Worm (Caenorhabditis elegans) whole organism, L4 larva: ENCODE data around the gene F16B12.4.
"Not testable (repeated sequence)": the region's sequence is repeated elsewhere in the genome, so short reads cannot be mapped to it uniquely, and the experiment has no call there.

ENCODE experiments used
- F44E2.7 ChIP-seq: fragments of 200-800 bp; sonication (Bioruptor generic); IDR thresholded peaks from 2 replicates; pipeline ENCODE4 v2.1.2; 2022; ENCODE audit warnings: missing genetic modification characterization, missing compliant biosample characterization
- F49E8.2 ChIP-seq: sonication (generic microtip); optimal IDR thresholded peaks from 2 replicates; lab custom pipeline; 2016; ENCODE audit warnings: missing compliant biosample characterization, mild to moderate bottlenecking, missing genetic modification characterization, borderline replicate concordance
- T26A8.4 ChIP-seq: fragments of 200-800 bp; sonication (Bioruptor generic); IDR thresholded peaks from 2 replicates; pipeline ENCODE4 v1.3.6; 2022; ENCODE audit warnings: missing genetic modification characterization, missing compliant biosample characterization
- Y105C5A.15 ChIP-seq: fragments of 200-800 bp; sonication (Bioruptor generic); IDR thresholded peaks from 2 replicates; pipeline ENCODE4 v1.3.6; 2022; ENCODE audit warnings: missing genetic modification characterization, missing compliant biosample characterization
- Y48G9A.11 ChIP-seq: fragments of 200-800 bp; sonication (Bioruptor generic); IDR thresholded peaks from 2 replicates; pipeline ENCODE4 v1.3.6; 2022; ENCODE audit warnings: missing genetic modification reagents, missing genetic modification characterization, missing compliant biosample characterization
- Y5F2A.4 ChIP-seq: fragments of 200-800 bp; sonication (Bioruptor generic); optimal IDR thresholded peaks from 2 replicates; lab custom pipeline; 2018; ENCODE audit warnings: mild to moderate bottlenecking, missing genetic modification characterization, missing compliant biosample characterization
- aha-1 ChIP-seq: fragments of 150-350 bp; peaks from one replicate; lab custom pipeline; 2014; ENCODE audit warnings: missing biosample characterization, missing genetic modification characterization
- aly-2 ChIP-seq: sonication (generic microtip); optimal IDR thresholded peaks from 2 replicates; lab custom pipeline; 2018; ENCODE audit warnings: missing biosample characterization, missing genetic modification characterization
- arid-1 ChIP-seq: fragments of 200-800 bp; sonication (Bioruptor generic); conservative IDR thresholded peaks from 2 replicates; pipeline ENCODE4 v1.3.6; 2022; ENCODE audit warnings: missing genetic modification reagents, missing genetic modification characterization, missing compliant biosample characterization
- ceh-62 ChIP-seq: sonication (generic microtip); optimal IDR thresholded peaks from 2 replicates; lab custom pipeline; 2017; ENCODE audit warnings: missing biosample characterization, missing genetic modification characterization
- ces-1 ChIP-seq: fragments of 150-350 bp; sonication (generic microtip); optimal IDR thresholded peaks from 4 replicates; lab custom pipeline; 2014; ENCODE audit warnings: missing biosample characterization, missing genetic modification reagents, missing genetic modification characterization
- cey-2 ChIP-seq: sonication (generic microtip); optimal IDR thresholded peaks from 3 replicates; lab custom pipeline; 2017; ENCODE audit warnings: missing genetic modification characterization, mild to moderate bottlenecking, missing compliant biosample characterization, antibody characterized with exemption, borderline replicate concordance; ENCODE audit not compliant: insufficient read depth
- daf-16 ChIP-seq, 3 experiments: sonication (generic microtip); optimal IDR thresholded peaks; 2 replicates each; lab custom pipeline; 2016 to 2017; ENCODE audit warnings: missing genetic modification characterization in 3 of 3, missing genetic modification reagents in 3 of 3, mild to moderate bottlenecking in 2 of 3, missing compliant biosample characterization in 2 of 3, missing biosample characterization in 1 of 3, moderate library complexity in 1 of 3
- daf-19 ChIP-seq: fragments of 200-800 bp; sonication (Bioruptor generic); conservative IDR thresholded peaks from 2 replicates; pipeline ENCODE4 v1.3.6; 2022; ENCODE audit warnings: missing genetic modification characterization, missing compliant biosample characterization
- dmd-6 ChIP-seq: fragments of 200-800 bp; sonication (Bioruptor generic); IDR thresholded peaks from 2 replicates; pipeline ENCODE4 v1.3.6; 2022; ENCODE audit warnings: missing genetic modification reagents, missing genetic modification characterization, missing compliant biosample characterization
- dmd-8 ChIP-seq: fragments of 200-800 bp; sonication (Bioruptor generic); IDR thresholded peaks from 2 replicates; pipeline ENCODE4 v1.3.6; 2022; ENCODE audit warnings: missing genetic modification characterization, missing compliant biosample characterization
- duxl-1 ChIP-seq: sonication (generic microtip); optimal IDR thresholded peaks from 2 replicates; lab custom pipeline; 2016; ENCODE audit warnings: mild to moderate bottlenecking, missing genetic modification characterization, moderate library complexity, missing compliant biosample characterization; ENCODE audit not compliant: poor library complexity
- dve-1 ChIP-seq: sonication (generic microtip); optimal IDR thresholded peaks from 2 replicates; lab custom pipeline; 2017; ENCODE audit warnings: antibody characterized with exemption, mild to moderate bottlenecking, missing genetic modification characterization, missing compliant biosample characterization; ENCODE audit not compliant: insufficient read depth
- egl-27 ChIP-seq: sonication (generic microtip); optimal IDR thresholded peaks from 3 replicates; lab custom pipeline; 2017; ENCODE audit warnings: missing biosample characterization, missing genetic modification reagents, missing genetic modification characterization
- egl-43 ChIP-seq: fragments of 200-800 bp; sonication (Bioruptor generic); IDR thresholded peaks from 2 replicates; pipeline ENCODE4 v1.3.6; 2022; ENCODE audit warnings: missing genetic modification reagents, missing genetic modification characterization, missing compliant biosample characterization
- fkh-10 ChIP-seq: fragments of 150-350 bp; optimal IDR thresholded peaks from 2 replicates; lab custom pipeline; 2014; ENCODE audit warnings: missing biosample characterization, missing genetic modification reagents, missing genetic modification characterization
- jun-1 ChIP-seq: fragments of 150-350 bp; optimal IDR thresholded peaks from 2 replicates; lab custom pipeline; 2014; ENCODE audit warnings: missing biosample characterization, missing genetic modification reagents, missing genetic modification characterization
- lim-7 ChIP-seq: fragments of 200-800 bp; sonication (Bioruptor generic); IDR thresholded peaks from 2 replicates; pipeline ENCODE4 v1.3.6; 2022; ENCODE audit warnings: missing genetic modification characterization, missing compliant biosample characterization
- lin-29 ChIP-seq: fragments of 200-800 bp; sonication (Bioruptor generic); IDR thresholded peaks from 2 replicates; pipeline ENCODE4 v1.3.6; 2022; ENCODE audit warnings: missing genetic modification reagents, missing genetic modification characterization, missing compliant biosample characterization
- lin-38 ChIP-seq: fragments of 200-800 bp; sonication (Bioruptor generic); IDR thresholded peaks from 2 replicates; pipeline ENCODE4 v1.3.6; 2022; ENCODE audit warnings: missing genetic modification reagents, missing genetic modification characterization, missing compliant biosample characterization
- madf-5 ChIP-seq, 2 experiments: fragments of 200-800 bp; sonication (Bioruptor generic); IDR thresholded peaks; 2 replicates each; pipeline ENCODE4 v1.3.6; 2022; ENCODE audit warnings: missing compliant biosample characterization in 2 of 2, missing genetic modification characterization in 2 of 2
- mdt-29 ChIP-seq: fragments of 200-800 bp; sonication (Bioruptor generic); IDR thresholded peaks from 2 replicates; pipeline ENCODE4 v1.3.6; 2022; ENCODE audit warnings: missing genetic modification reagents, missing genetic modification characterization, missing compliant biosample characterization
- mep-1 ChIP-seq: fragments of 150-350 bp; sonication (generic microtip); optimal IDR thresholded peaks from 3 replicates; lab custom pipeline; 2014; ENCODE audit warnings: missing biosample characterization, missing genetic modification characterization
- mes-2 ChIP-seq: sonication (generic microtip); optimal IDR thresholded peaks from 2 replicates; lab custom pipeline; 2016; ENCODE audit warnings: missing genotype, mild to moderate bottlenecking, missing genetic modification characterization, missing compliant biosample characterization; ENCODE audit not compliant: poor library complexity, severe bottlenecking
- mxl-2 ChIP-seq: fragments of 200-800 bp; sonication (Bioruptor generic); conservative IDR thresholded peaks from 2 replicates; pipeline ENCODE4 v1.3.6; 2022; ENCODE audit warnings: missing genetic modification reagents, missing genetic modification characterization, missing compliant biosample characterization
- mxl-3 ChIP-seq: fragments of 200-800 bp; sonication (Bioruptor generic); optimal IDR thresholded peaks from 2 replicates; lab custom pipeline; 2018; ENCODE audit warnings: mild to moderate bottlenecking, missing genetic modification characterization, missing compliant biosample characterization
- nhr-111 ChIP-seq: fragments of 200-800 bp; sonication (Bioruptor generic); optimal IDR thresholded peaks from 2 replicates; lab custom pipeline; 2018; ENCODE audit warnings: mild to moderate bottlenecking, missing genetic modification characterization, missing compliant biosample characterization
- nhr-28 ChIP-seq: fragments of 150-350 bp; optimal IDR thresholded peaks from 2 replicates; lab custom pipeline; 2014; ENCODE audit warnings: missing biosample characterization, missing genetic modification characterization
- pha-4 ChIP-seq, 2 experiments: fragments of 150-350 bp in 1 of 2; fragments of 200-800 bp in 1 of 2; sonication (Bioruptor generic) in 1 of 2; IDR thresholded peaks in 1 of 2; optimal IDR thresholded peaks in 1 of 2; 2 replicates each; pipeline versions ENCODE4 v1.3.6 to Lab custom; 2014 to 2022; ENCODE audit warnings: missing genetic modification characterization in 2 of 2, missing genetic modification reagents in 2 of 2, missing biosample characterization in 1 of 2, missing compliant biosample characterization in 1 of 2
- unc-39 ChIP-seq: sonication (generic microtip); optimal IDR thresholded peaks from 2 replicates; lab custom pipeline; 2017; ENCODE audit warnings: missing biosample characterization, missing genetic modification characterization
- unc-62 ChIP-seq, 3 experiments: fragments of 150-350 bp in 1 of 3; sonication (generic microtip); optimal IDR thresholded peaks in 2 of 3; peaks in 1 of 3; 1 replicate in 1 of 3; 2 replicates in 2 of 3; lab custom pipeline; 2014 to 2017; ENCODE audit warnings: missing biosample characterization in 3 of 3, missing genetic modification characterization in 3 of 3, missing genetic modification reagents in 3 of 3, missing genotype in 1 of 3
- vab-7 ChIP-seq: fragments of 200-800 bp; sonication (Bioruptor generic); IDR thresholded peaks from 2 replicates; pipeline ENCODE4 v1.3.6; 2022; ENCODE audit warnings: missing genetic modification reagents, missing genetic modification characterization, missing compliant biosample characterization

Gene F16B12.4

DNA sequence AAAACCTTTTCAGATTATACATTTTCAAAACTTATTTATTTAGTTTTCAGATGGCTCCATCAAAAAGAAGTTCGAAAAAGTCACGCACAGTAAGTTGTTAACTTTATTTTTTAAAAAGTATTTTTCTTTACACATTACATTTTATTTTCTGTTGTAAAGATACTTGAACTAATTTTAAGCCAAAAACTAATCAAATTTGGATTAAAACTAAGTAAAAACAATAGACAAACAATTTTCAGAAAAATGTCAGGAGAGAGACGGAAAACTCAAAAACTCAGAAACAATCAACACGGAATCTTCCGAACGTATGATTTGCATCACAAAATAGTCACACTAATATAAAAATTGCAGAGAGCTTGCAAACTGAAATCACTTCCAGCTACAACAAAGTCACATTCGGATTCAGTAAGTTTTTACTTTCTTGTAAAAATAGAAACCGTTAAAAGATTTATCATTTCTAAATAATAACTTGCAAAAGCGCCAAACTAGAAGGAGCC, 43.5 kb upstream of the F16B12.4 start, which contains the start of gene ceh-89:
Gene ceh-89 (plus strand): TSS at position 51 of the 497 bp plus-strand sequence.
- TF ChIP-seq egl-27 (no peak), aha-1 (peak; percentile 95)

- TF ChIP-seq F49E8.2 (tag; lab: Kevin White, UChicago) (no peak), unc-62 (GFP tag; optimal IDR thresholded peaks at IDR 0.05 in 1 of 2; lab: Kevin White, UChicago) (peak in 1 of 2 experiments; percentile 83), unc-62 (tag; optimal IDR thresholded peaks at IDR 0.05; lab: Kevin White, UChicago) (no peak), ces-1 (GFP tag; lab: Kevin White, UChicago) (peak; percentile 2)
Measured at ce11 chrX:14141344-14141841, 42.9 kb upstream of the F16B12.4 start.

DNA sequence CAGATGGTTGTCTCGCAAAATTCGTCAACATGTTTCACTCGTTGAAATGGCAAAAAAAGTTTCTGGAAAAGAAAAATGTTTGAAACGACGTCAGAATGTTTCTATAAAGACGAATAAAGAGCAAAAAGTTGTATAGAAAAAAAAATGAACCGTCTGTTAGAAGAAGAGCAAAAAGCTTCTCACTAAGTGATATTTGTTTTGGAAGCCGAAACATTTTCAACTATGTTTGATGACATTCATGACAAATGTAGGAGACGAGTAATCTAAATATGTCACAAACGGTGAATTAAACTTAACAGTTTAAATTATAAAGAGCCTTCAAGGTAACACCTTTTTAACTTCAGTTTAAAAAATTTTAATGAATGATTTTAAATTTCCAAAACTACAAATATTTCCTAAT, 41.6 kb upstream of the F16B12.4 start, which contains the start of gene nkat-1:
Gene nkat-1 (minus strand): TSS at position 101 of the 400 bp plus-strand sequence.
- TF ChIP-seq lim-7 (GFP tag; lab: Robert Waterston, UW) (no peak), jun-1 (tag; lab: Kevin White, UChicago) (no peak), mxl-3 (GFP tag; lab: Kevin White, UChicago) (no peak), Y5F2A.4 (GFP tag; lab: Kevin White, UChicago) (no peak), dmd-6 (GFP tag; lab: Robert Waterston, UW) (no peak), ceh-62 (tag; lab: Kevin White, UChicago) (no peak), nhr-111 (GFP tag; lab: Kevin White, UChicago) (no peak)

- TF ChIP-seq daf-16 (GFP tag; optimal IDR thresholded peaks at IDR 0.05; lab: Kevin White, UChicago): not testable (repeated sequence)
- peak; percentile 10 for TF ChIP-seq daf-16 (tag; optimal IDR thresholded peaks at IDR 0.05; lab: Kevin White, UChicago)
- TF ChIP-seq T26A8.4: peak; percentile 54; the same call in 1 of the 2 replicates
- TF ChIP-seq vab-7 (GFP tag; lab: Robert Waterston, UW): 0 out of 2 replicates have a peak, but pooled peaks have one; percentile 45
- TF ChIP-seq dmd-6 (GFP tag; lab: Robert Waterston, UW): peak; percentile 34; the same call in 1 of the 2 replicates
- 0 out of 2 replicates have a peak, but pooled peaks have one; percentile 42 for TF ChIP-seq F44E2.7 (GFP tag; lab: Robert Waterston, UW)
- TF ChIP-seq Y105C5A.15 (GFP tag; lab: Robert Waterston, UW): 0 out of 2 replicates have a peak, but pooled peaks have one; percentile 44
- TF ChIP-seq duxl-1 (tag; lab: Kevin White, UChicago): peak; percentile 43
- TF ChIP-seq daf-19 (GFP tag; lab: Robert Waterston, UW): peak; percentile 68; the same call in 1 of the 2 replicates
- TF ChIP-seq lim-7 (GFP tag; lab: Robert Waterston, UW): peak; percentile 58; the same call in 1 of the 2 replicates
- TF ChIP-seq madf-5 (GFP tag; IDR thresholded peaks at IDR 0.05; lab: Robert Waterston, UW): 0 out of 4 replicates have a peak, but pooled peaks of 1 of the 2 experiments have one; percentile 11
- TF ChIP-seq lin-38 (GFP tag; lab: Robert Waterston, UW): peak; percentile 62
- TF ChIP-seq lin-29 (GFP tag; lab: Robert Waterston, UW): 0 out of 2 replicates have a peak, but pooled peaks have one; percentile 13
- peak; percentile 78; the same call in 1 of the 2 replicates for TF ChIP-seq egl-43 (GFP tag; lab: Robert Waterston, UW)
- peak; percentile 25 for TF ChIP-seq mes-2
Measured at ce11 chrX:14136795-14137194, 38.3 kb upstream of the F16B12.4 start.

DNA sequence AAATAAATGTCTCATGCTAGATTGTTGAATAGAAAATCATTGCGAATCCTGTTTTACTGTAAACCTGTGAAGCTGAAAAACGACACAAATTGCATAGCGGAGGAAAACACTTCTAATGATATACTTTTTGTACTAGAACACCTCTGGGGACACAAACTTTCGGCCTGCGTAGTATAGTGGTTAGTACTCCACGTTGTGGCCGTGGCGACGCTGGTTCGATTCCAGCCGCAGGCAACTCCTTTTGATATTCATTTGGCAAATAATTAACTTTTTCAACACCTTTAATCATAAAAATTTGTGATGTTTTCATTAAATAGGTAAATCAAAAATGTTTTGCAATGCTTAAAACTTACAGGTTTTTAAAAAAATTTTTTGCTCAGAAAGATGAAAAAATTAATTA, 36.4 kb upstream of the F16B12.4 start:
- TF ChIP-seq nhr-28 (tag; lab: Kevin White, UChicago) (no peak), arid-1 (0 out of 2 replicates have a peak, but pooled peaks have one; percentile 31), dmd-8 (GFP tag; lab: Robert Waterston, UW) (peak; percentile 65; the same call in 1 of the 2 replicates), lim-7 (GFP tag; lab: Robert Waterston, UW) (peak; percentile 81), daf-16 (GFP tag; optimal IDR thresholded peaks at IDR 0.05; lab: Kevin White, UChicago) (peak in 1 of 2 experiments; percentile 29), daf-16 (tag; optimal IDR thresholded peaks at IDR 0.05; lab: Kevin White, UChicago) (peak; percentile 51), mep-1 (peak; percentile 51), duxl-1 (tag; lab: Kevin White, UChicago) (peak; percentile 39), Y48G9A.11 (GFP tag; lab: Robert Waterston, UW) (peak; percentile 56; the same call in 1 of the 2 replicates), aly-2 (no peak), mxl-2 (no peak), cey-2 (tag; lab: Kevin White, UChicago) (no peak), mdt-29 (0 out of 2 replicates have a peak, but pooled peaks have one; percentile 46), egl-43 (GFP tag; lab: Robert Waterston, UW) (peak; percentile 71; the same call in 1 of the 2 replicates), pha-4 (GFP tag; IDR thresholded peaks at IDR 0.05; lab: Robert Waterston, UW) (peak; percentile 54; the same call in 1 of the 2 replicates), pha-4 (tag; optimal IDR thresholded peaks at IDR 0.05; lab: Kevin White, UChicago) (no peak), dve-1 (tag; lab: Kevin White, UChicago) (peak; percentile 49), unc-39 (no peak), fkh-10 (no peak)
